Worm (Caenorhabditis elegans) whole organism, late embryonic: Measurements from ENCODE around the gene ZK892.3.

Source experiments
- dmd-4 ChIP-seq: sonication (generic microtip); optimal IDR thresholded peaks from 2 replicates; lab custom pipeline; 2016; ENCODE audit warnings: borderline replicate concordance, missing genetic modification characterization, missing compliant biosample characterization
- fkh-10 ChIP-seq: fragments of 150-350 bp; optimal IDR thresholded peaks from 2 replicates; lab custom pipeline; 2014; ENCODE audit warnings: missing biosample characterization, missing genetic modification reagents, missing genetic modification characterization
- hlh-13 ChIP-seq: fragments of 200-800 bp; sonication (Bioruptor generic); optimal IDR thresholded peaks from 2 replicates; lab custom pipeline; 2018; ENCODE audit warnings: mild to moderate bottlenecking, missing genetic modification characterization, missing compliant biosample characterization
- nfya-1 ChIP-seq: sonication (generic microtip); optimal IDR thresholded peaks from 2 replicates; lab custom pipeline; 2017; ENCODE audit warnings: missing genetic modification characterization, mild to moderate bottlenecking, missing compliant biosample characterization, antibody characterized with exemption, moderate library complexity
- nhr-11 ChIP-seq: fragments of 150-350 bp; optimal IDR thresholded peaks from 2 replicates; lab custom pipeline; 2014; ENCODE audit warnings: missing biosample characterization, missing genetic modification characterization
- pag-3 ChIP-seq: sonication (generic microtip); optimal IDR thresholded peaks from 2 replicates; lab custom pipeline; 2016; ENCODE audit warnings: missing compliant biosample characterization, missing genetic modification characterization, borderline replicate concordance
- pha-4 ChIP-seq: fragments of 150-350 bp; optimal IDR thresholded peaks from 2 replicates; lab custom pipeline; 2018; ENCODE audit warnings: missing biosample characterization, missing genetic modification reagents, missing genetic modification characterization
- pqm-1 ChIP-seq: sonication (generic microtip); optimal IDR thresholded peaks from 2 replicates; lab custom pipeline; 2016; ENCODE audit warnings: missing genetic modification characterization, missing compliant biosample characterization
- syd-9 ChIP-seq: sonication (generic microtip); optimal IDR thresholded peaks from 2 replicates; lab custom pipeline; 2016; ENCODE audit warnings: mild to moderate bottlenecking, missing genetic modification characterization, moderate library complexity, missing compliant biosample characterization
- tbx-2 ChIP-seq: sonication (generic microtip); optimal IDR thresholded peaks from 2 replicates; lab custom pipeline; 2016; ENCODE audit warnings: missing genetic modification characterization, missing compliant biosample characterization
- ttx-3 ChIP-seq: sonication (generic microtip); optimal IDR thresholded peaks from 2 replicates; lab custom pipeline; 2016; ENCODE audit warnings: missing genetic modification reagents, missing genetic modification characterization, missing compliant biosample characterization

- TF ChIP-seq nhr-11 (tag; lab: Kevin White, UChicago) (no peak), pha-4 (tag; lab: Kevin White, UChicago) (no peak), tbx-2 (no peak), syd-9 (no peak), pag-3 (tag; lab: Kevin White, UChicago) (no peak), hlh-13 (GFP tag; lab: Kevin White, UChicago) (no peak), fkh-10 (GFP tag; lab: Kevin White, UChicago) (no peak), dmd-4 (no peak), ttx-3 (no peak), pqm-1 (no peak), nfya-1 (no peak)
These were observed 7.0 kb upstream of the ZK892.3 start for ce11 chrII:9994679-9995078.
